Fruit fly (Drosophila melanogaster): Measurements from ENCODE around the gene CG8086.

Gene CG8086

dm6 chr2L:8289352-8290091 is 32.2 kb upstream of the CG8086 start:
- TF ChIP-seq CG8478 (optimal IDR thresholded peaks at IDR 0.05): no peak
- TF ChIP-seq CTCF (optimal IDR thresholded peaks at IDR 0.05): no peak

dm6 chr2L:8288087-8288486 is 30.8 kb upstream of the CG8086 start:
- no peak for TF ChIP-seq CTCF (optimal IDR thresholded peaks at IDR 0.05)

dm6 chr2L:8286595-8286994 is 29.3 kb upstream of the CG8086 start:
- TF ChIP-seq CTCF (optimal IDR thresholded peaks at IDR 0.05): no peak
- no peak for TF ChIP-seq CG8478 (optimal IDR thresholded peaks at IDR 0.05)

- no peak for TF ChIP-seq CTCF (optimal IDR thresholded peaks at IDR 0.05)
Observed at dm6 chr2L:8284913-8285619, 27.8 kb upstream of the CG8086 start.

- TF ChIP-seq CTCF (optimal IDR thresholded peaks at IDR 0.05) (no peak), CG8478 (optimal IDR thresholded peaks at IDR 0.05) (no peak)
Observed at dm6 chr2L:8281872-8282271, 24.6 kb upstream of the CG8086 start.

dm6 chr2L:8280225-8280624 is 22.9 kb upstream of the CG8086 start:
- TF ChIP-seq CTCF (optimal IDR thresholded peaks at IDR 0.05) (no peak), CG8478 (optimal IDR thresholded peaks at IDR 0.05) (no peak)

- no peak for TF ChIP-seq CG8478 (optimal IDR thresholded peaks at IDR 0.05)
- no peak for TF ChIP-seq CTCF (optimal IDR thresholded peaks at IDR 0.05)
Observed at dm6 chr2L:8279400-8280065, 22.2 kb upstream of the CG8086 start.

- TF ChIP-seq CTCF (optimal IDR thresholded peaks at IDR 0.05) (no peak), CG8478 (optimal IDR thresholded peaks at IDR 0.05) (no peak)
Observed at dm6 chr2L:8277561-8278201, 20.4 kb upstream of the CG8086 start.

dm6 chr2L:8276880-8277279 is 19.6 kb upstream of the CG8086 start:
- TF ChIP-seq CTCF (optimal IDR thresholded peaks at IDR 0.05) (no peak), CG8478 (optimal IDR thresholded peaks at IDR 0.05) (no peak)

dm6 chr2L:8276287-8276686 is 19.0 kb upstream of the CG8086 start:
- no peak for TF ChIP-seq CTCF (optimal IDR thresholded peaks at IDR 0.05)
- TF ChIP-seq CG8478 (optimal IDR thresholded peaks at IDR 0.05): no peak

dm6 chr2L:8274958-8275584 is 17.8 kb upstream of the CG8086 start:
- TF ChIP-seq CTCF (optimal IDR thresholded peaks at IDR 0.05): no peak
- no peak for TF ChIP-seq CG8478 (optimal IDR thresholded peaks at IDR 0.05)

- TF ChIP-seq CTCF (optimal IDR thresholded peaks at IDR 0.05): no peak
- TF ChIP-seq CG8478 (optimal IDR thresholded peaks at IDR 0.05): no peak
Observed at dm6 chr2L:8274127-8274526, 16.8 kb upstream of the CG8086 start.

- TF ChIP-seq CTCF (optimal IDR thresholded peaks at IDR 0.05): no peak
- TF ChIP-seq CG8478 (optimal IDR thresholded peaks at IDR 0.05): no peak
Observed at dm6 chr2L:8270916-8271315, 13.6 kb upstream of the CG8086 start.

- TF ChIP-seq CTCF (optimal IDR thresholded peaks at IDR 0.05) (no peak), CG8478 (optimal IDR thresholded peaks at IDR 0.05) (no peak)
Observed at dm6 chr2L:8268679-8269078, 11.4 kb upstream of the CG8086 start.
